Fruit fly (Drosophila melanogaster): ENCODE measurements around the gene CG5478.

DNA sequence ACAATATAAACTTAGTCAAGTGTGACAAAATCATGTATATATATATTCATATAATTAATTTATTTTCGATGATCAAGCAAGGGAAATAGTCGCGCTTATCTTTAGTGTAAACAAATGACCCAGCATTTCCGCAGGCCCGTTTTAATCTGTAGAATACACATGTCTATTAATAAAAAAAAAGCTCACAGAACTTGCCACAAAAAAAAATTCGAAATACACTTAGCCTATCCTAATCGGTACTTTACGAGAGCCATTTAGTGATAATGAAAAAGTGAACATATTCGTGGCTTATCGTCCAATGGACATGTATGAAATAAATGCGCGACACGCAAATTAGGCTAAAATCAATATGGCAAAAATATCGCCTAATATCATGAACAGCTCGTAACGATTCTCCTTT lies 41.6 kb upstream of the CG5478 start:
- TF ChIP-seq pan (optimal IDR thresholded peaks at IDR 0.05) (no peak), EcR (GFP tag; optimal IDR thresholded peaks at IDR 0.05) (no peak), CG8478 (optimal IDR thresholded peaks at IDR 0.05) (no peak), psq (optimal IDR thresholded peaks at IDR 0.05) (no peak), usp (GFP tag; optimal IDR thresholded peaks at IDR 0.05) (no peak), Dll (optimal IDR thresholded peaks at IDR 0.05) (no peak)
